Worm (Caenorhabditis elegans): ENCODE data around the gene sec-15.

sec-15 gene

ce11 chrX:8838176-8838575 lies 2.7 kb upstream of the sec-15 start (continued):
- TF ChIP-seq daf-19 (GFP tag; conservative IDR thresholded peaks at IDR 0.05): 0 out of 2 replicates have a peak, but pooled peaks have one; percentile 33
- TF ChIP-seq T26A8.4 (GFP tag; IDR thresholded peaks at IDR 0.05): peak; percentile 54; the same call in 1 of the 2 replicates
- peak; percentile 72 for TF ChIP-seq aha-1 (tag)
- TF ChIP-seq daf-16 (GFP tag; optimal IDR thresholded peaks at IDR 0.05): peak in 1 of 2 experiments; percentile 70
- TF ChIP-seq daf-16 (tag; optimal IDR thresholded peaks at IDR 0.05): peak; percentile 15
- TF ChIP-seq vab-7 (GFP tag; IDR thresholded peaks at IDR 0.05): peak; percentile 70; the same call in 1 of the 2 replicates
- no peak for TF ChIP-seq nhr-6 (tag; optimal IDR thresholded peaks at IDR 0.05)
- 0 out of 2 replicates have a peak, but pooled peaks have one; percentile 52 for TF ChIP-seq mdt-29 (GFP tag; IDR thresholded peaks at IDR 0.05)
- TF ChIP-seq dmd-8 (GFP tag; IDR thresholded peaks at IDR 0.05): 0 out of 2 replicates have a peak, but pooled peaks have one; percentile 57
- TF ChIP-seq cey-2 (tag; optimal IDR thresholded peaks at IDR 0.05; ENCODE audit: borderline replicate concordance, insufficient read depth): no peak
- no peak for TF ChIP-seq lir-3 (tag; optimal IDR thresholded peaks at IDR 0.05)
- TF ChIP-seq lin-38 (GFP tag; IDR thresholded peaks at IDR 0.05): peak; percentile 66; the same call in 1 of the 2 replicates
- peak; percentile 50; the same call in 1 of the 2 replicates for TF ChIP-seq madf-9 (GFP tag; conservative IDR thresholded peaks at IDR 0.05)
- peak; percentile 91 for TF ChIP-seq lim-7 (GFP tag; IDR thresholded peaks at IDR 0.05)
- TF ChIP-seq lin-13 (GFP tag; optimal IDR thresholded peaks at IDR 0.05): peak; percentile 10
- TF ChIP-seq F37D6.2 (tag; optimal IDR thresholded peaks at IDR 0.05): no peak
- no peak for TF ChIP-seq snpc-1.2 (GFP tag; IDR thresholded peaks at IDR 0.05)
- TF ChIP-seq T20F7.1 (GFP tag; optimal IDR thresholded peaks at IDR 0.05): no peak
- peak; percentile 35 for TF ChIP-seq dve-1 (tag; optimal IDR thresholded peaks at IDR 0.05; ENCODE audit: insufficient read depth)
- no peak for TF ChIP-seq unc-130 (GFP tag; optimal IDR thresholded peaks at IDR 0.05)
- 0 out of 2 replicates have a peak, but pooled peaks have one; percentile 32 for TF ChIP-seq ctbp-1 (GFP tag; IDR thresholded peaks at IDR 0.05)
- 0 out of 2 replicates have a peak, but pooled peaks have one; percentile 27 for TF ChIP-seq php-3 (GFP tag; IDR thresholded peaks at IDR 0.05)
- TF ChIP-seq nhr-111 (GFP tag; optimal IDR thresholded peaks at IDR 0.05): no peak
- TF ChIP-seq dmd-9 (GFP tag; IDR thresholded peaks at IDR 0.05): no peak
- TF ChIP-seq egl-27 (tag; optimal IDR thresholded peaks at IDR 0.05): no peak
- no peak for TF ChIP-seq zag-1 (tag; optimal IDR thresholded peaks at IDR 0.05)
- TF ChIP-seq gei-8 (GFP tag; optimal IDR thresholded peaks at IDR 0.05): no peak
- TF ChIP-seq aly-2 (tag; optimal IDR thresholded peaks at IDR 0.05): no peak
- no peak for TF ChIP-seq nhr-76 (tag; optimal IDR thresholded peaks at IDR 0.05)
- TF ChIP-seq Y5F2A.4 (GFP tag; optimal IDR thresholded peaks at IDR 0.05): no peak
- TF ChIP-seq nhr-102 (tag; optimal IDR thresholded peaks at IDR 0.05): peak; percentile 8
- no peak; the same call in 1 of the 2 replicates for TF ChIP-seq dmd-6 (GFP tag; IDR thresholded peaks at IDR 0.05)
- TF ChIP-seq nhr-42 (GFP tag; IDR thresholded peaks at IDR 0.05): no peak
- TF ChIP-seq hmg-1.1 (GFP tag; IDR thresholded peaks at IDR 0.05): 0 out of 2 replicates have a peak, but pooled peaks have one; percentile 34
- no peak for TF ChIP-seq nhr-11 (tag; optimal IDR thresholded peaks at IDR 0.05)
- no peak for TF ChIP-seq snpc-4 (tag; optimal IDR thresholded peaks at IDR 0.05)
- no peak for TF ChIP-seq nhr-77 (tag; optimal IDR thresholded peaks at IDR 0.05)

- TF ChIP-seq pha-4 (GFP tag; IDR thresholded peaks at IDR 0.05) (peak; percentile 97), pha-4 (tag; optimal IDR thresholded peaks at IDR 0.05) (peak; percentile 37), T26A8.4 (GFP tag; IDR thresholded peaks at IDR 0.05) (peak; percentile 95), cey-2 (tag; optimal IDR thresholded peaks at IDR 0.05; ENCODE audit: borderline replicate concordance, insufficient read depth) (no peak), skn-1 (tag; optimal IDR thresholded peaks at IDR 0.05) (no peak), attf-4 (tag; optimal IDR thresholded peaks at IDR 0.05) (peak; percentile 46), unc-62 (GFP tag; optimal IDR thresholded peaks at IDR 0.05 in 1 of 2) (peak in 1 of 2 experiments; percentile 98), unc-62 (tag; optimal IDR thresholded peaks at IDR 0.05) (no peak), nhr-76 (tag; optimal IDR thresholded peaks at IDR 0.05) (no peak), lin-29 (GFP tag; IDR thresholded peaks at IDR 0.05) (peak; percentile 86), dpl-1 (GFP tag; optimal IDR thresholded peaks at IDR 0.05) (peak; percentile 77), daf-19 (GFP tag; conservative IDR thresholded peaks at IDR 0.05) (peak; percentile 96), zip-2 (tag; optimal IDR thresholded peaks at IDR 0.05) (peak; percentile 68), lin-38 (GFP tag; IDR thresholded peaks at IDR 0.05) (peak; percentile 86), nhr-42 (GFP tag; IDR thresholded peaks at IDR 0.05) (peak; percentile 88), mxl-3 (GFP tag; optimal IDR thresholded peaks at IDR 0.05) (peak; percentile 87), tag-97 (GFP tag; IDR thresholded peaks at IDR 0.05) (no peak), F26F4.8 (GFP tag; conservative IDR thresholded peaks at IDR 0.05) (peak; percentile 95), ztf-7 (tag; optimal IDR thresholded peaks at IDR 0.05) (peak; percentile 90), fkh-10 (GFP tag; optimal IDR thresholded peaks at IDR 0.05) (peak; percentile 89), ama-1 (optimal IDR thresholded peaks at IDR 0.05) (no peak)
These were observed 403 bp upstream of the sec-15 start, which contains the start of gene C28G1.2 for ce11 chrX:8835887-8836348. Gene C28G1.2, plus strand, starts transcription at chrX:8836016.
